Fruit fly (Drosophila melanogaster) whole organism, prepupa: ENCODE measurements around the gene CG33483.

Experiments
- CG8119 ChIP-seq: fragments of 200-800 bp; sonication (Bioruptor generic); IDR thresholded peaks from 3 replicates; pipeline ENCODE4 v1.3.6; 2022; ENCODE audit warnings: missing biosample characterization, missing genetic modification characterization
- fd59A ChIP-seq: fragments of 200-800 bp; sonication (Bioruptor generic); optimal IDR thresholded peaks from 2 replicates; lab custom pipeline; 2017; ENCODE audit warnings: missing biosample characterization, mild to moderate bottlenecking, missing genetic modification characterization, missing genetic modification reagents
- fkh ChIP-seq: fragments of 200-800 bp; sonication (Bioruptor generic); optimal IDR thresholded peaks from 3 replicates; lab custom pipeline; 2017; ENCODE audit warnings: missing biosample characterization, mild to moderate bottlenecking, missing genetic modification characterization, moderate library complexity

- no peak for TF ChIP-seq fd59A (GFP tag; lab: Kevin White, UChicago)
- TF ChIP-seq fkh = peak; percentile 52
- no peak for TF ChIP-seq CG8119 (GFP tag; lab: Robert Waterston, UW)
These were observed 32.0 kb upstream of the CG33483 start for dm6 chr3R:30933894-30934434.
